Fruit fly (Drosophila melanogaster) whole organism, embryonic: ENCODE measurements around the gene Alp5.

Experiments
- Bteb2 ChIP-seq: fragments of 200-800 bp; sonication (Bioruptor generic); optimal IDR thresholded peaks from 2 replicates; lab custom pipeline; 2016; ENCODE audit warnings: missing biosample characterization, missing genetic modification characterization
- CG10321 ChIP-seq: fragments of 200-800 bp; sonication (Bioruptor generic); IDR thresholded peaks from 2 replicates; pipeline ENCODE4 v1.3.6; 2022; ENCODE audit warnings: missing biosample characterization, missing genetic modification characterization
- CG10366 ChIP-seq: fragments of 200-800 bp; sonication (Bioruptor generic); IDR thresholded peaks from 2 replicates; pipeline ENCODE4 v1.3.6; 2022; ENCODE audit warnings: missing biosample characterization, missing genetic modification characterization
- CG10431 ChIP-seq: fragments of 200-800 bp; sonication (Bioruptor generic); optimal IDR thresholded peaks from 3 replicates; lab custom pipeline; 2018; ENCODE audit warnings: missing biosample characterization, mild to moderate bottlenecking, missing genetic modification characterization
- CG10543 ChIP-seq: fragments of 200-800 bp; sonication (Bioruptor generic); optimal IDR thresholded peaks from 3 replicates; lab custom pipeline; 2017; ENCODE audit warnings: missing biosample characterization, mild to moderate bottlenecking, missing genetic modification characterization, moderate library complexity
- CG12071 ChIP-seq: fragments of 200-800 bp; sonication (Bioruptor generic); optimal IDR thresholded peaks from 3 replicates; lab custom pipeline; 2018; ENCODE audit warnings: missing biosample characterization, mild to moderate bottlenecking, missing genetic modification characterization
- CG12219 ChIP-seq: fragments of 200-800 bp; sonication (Bioruptor generic); optimal IDR thresholded peaks from 3 replicates; lab custom pipeline; 2018; ENCODE audit warnings: missing biosample characterization, mild to moderate bottlenecking, missing genetic modification characterization
- CG1233 ChIP-seq: fragments of 200-800 bp; sonication (Bioruptor generic); optimal IDR thresholded peaks from 4 replicates; lab custom pipeline; 2018; ENCODE audit warnings: missing biosample characterization, mild to moderate bottlenecking, missing genetic modification characterization
- CG1529 ChIP-seq: fragments of 200-800 bp; sonication (Bioruptor generic); optimal IDR thresholded peaks from 3 replicates; lab custom pipeline; 2018; ENCODE audit warnings: missing biosample characterization, missing genetic modification characterization
- CG1603 ChIP-seq: fragments of 200-800 bp; sonication (Bioruptor generic); optimal IDR thresholded peaks from 2 replicates; lab custom pipeline; 2019; ENCODE audit warnings: missing biosample characterization, mild to moderate bottlenecking, missing genetic modification characterization, moderate library complexity
- CG1647 ChIP-seq: fragments of 200-800 bp; sonication (Bioruptor generic); optimal IDR thresholded peaks from 3 replicates; lab custom pipeline; 2016; ENCODE audit warnings: missing biosample characterization, missing genetic modification characterization
- CG1832 ChIP-seq: fragments of 200-800 bp; sonication (Bioruptor generic); optimal IDR thresholded peaks from 2 replicates; lab custom pipeline; 2017; ENCODE audit warnings: missing biosample characterization, mild to moderate bottlenecking, missing genetic modification characterization, inconsistent platforms
- CG18476 ChIP-seq: fragments of 200-800 bp; sonication (Bioruptor generic); optimal IDR thresholded peaks from 2 replicates; lab custom pipeline; 2016; ENCODE audit warnings: missing biosample characterization, mild to moderate bottlenecking, missing genetic modification characterization
- CG18764 ChIP-seq: fragments of 200-800 bp; sonication (Bioruptor generic); optimal IDR thresholded peaks from 3 replicates; lab custom pipeline; 2016; ENCODE audit warnings: missing biosample characterization, missing genetic modification characterization
- CG2120 ChIP-seq: fragments of 200-800 bp; sonication (Bioruptor generic); optimal IDR thresholded peaks from 3 replicates; lab custom pipeline; 2016; ENCODE audit warnings: missing biosample characterization, missing genetic modification characterization
- CG31224 ChIP-seq: fragments of 200-800 bp; sonication (Bioruptor generic); IDR thresholded peaks from 2 replicates; pipeline ENCODE4 v1.3.6; 2022; ENCODE audit warnings: missing biosample characterization, missing genetic modification characterization
- CG32772 ChIP-seq: fragments of 200-800 bp; sonication (Bioruptor generic); IDR thresholded peaks from 2 replicates; pipeline ENCODE4 v1.3.6; 2022; ENCODE audit warnings: missing biosample characterization, missing genetic modification characterization
- CG3726 ChIP-seq: fragments of 200-800 bp; sonication (Bioruptor generic); IDR thresholded peaks from 3 replicates; pipeline ENCODE4, ENCODE4 v1.3.6; 2022; ENCODE audit warnings: missing biosample characterization, missing genetic modification characterization
- CG4282 ChIP-seq: fragments of 200-800 bp; sonication (Bioruptor generic); optimal IDR thresholded peaks from 2 replicates; lab custom pipeline; 2016; ENCODE audit warnings: missing biosample characterization, missing genetic modification characterization
- CG4707 ChIP-seq: fragments of 200-800 bp; sonication (Bioruptor generic); optimal IDR thresholded peaks from 2 replicates; lab custom pipeline; 2018; ENCODE audit warnings: missing biosample characterization, mild to moderate bottlenecking, missing genetic modification characterization, moderate library complexity
- CG4730 ChIP-seq: fragments of 200-800 bp; sonication (Bioruptor generic); IDR thresholded peaks from 2 replicates; pipeline ENCODE4 v1.3.6; 2022; ENCODE audit warnings: missing biosample characterization, missing genetic modification characterization
- CG4854 ChIP-seq: fragments of 200-800 bp; sonication (Bioruptor generic); optimal IDR thresholded peaks from 2 replicates; lab custom pipeline; 2016; ENCODE audit warnings: missing biosample characterization, missing genetic modification characterization, inconsistent platforms
- CG6175 ChIP-seq: fragments of 200-800 bp; sonication (Bioruptor generic); IDR thresholded peaks from 3 replicates; pipeline ENCODE4 v1.3.6; 2022; ENCODE audit warnings: missing biosample characterization, missing genetic modification characterization
- CG7372 ChIP-seq: fragments of 200-800 bp; sonication (Bioruptor generic); IDR thresholded peaks from 2 replicates; pipeline ENCODE4 v1.3.6; 2022; ENCODE audit warnings: missing biosample characterization, missing genetic modification characterization
- CG8089 ChIP-seq: fragments of 200-800 bp; sonication (Bioruptor generic); optimal IDR thresholded peaks from 3 replicates; lab custom pipeline; 2016; ENCODE audit warnings: missing biosample characterization, missing genetic modification characterization
- CG9932 ChIP-seq: fragments of 200-800 bp; sonication (Bioruptor generic); IDR thresholded peaks from 2 replicates; pipeline ENCODE4 v1.3.6; 2022; ENCODE audit warnings: missing biosample characterization, missing genetic modification characterization
- D19A ChIP-seq: fragments of 200-800 bp; optimal IDR thresholded peaks from 3 replicates; lab custom pipeline; 2019; ENCODE audit warnings: missing biosample characterization, mild to moderate bottlenecking, missing genetic modification characterization, moderate library complexity
- Drgx ChIP-seq: fragments of 200-800 bp; sonication (Bioruptor generic); IDR thresholded peaks from 2 replicates; pipeline ENCODE4 v1.3.6; 2022; ENCODE audit warnings: missing biosample characterization, missing genetic modification characterization
- Hmr ChIP-seq: fragments of 200-800 bp; sonication (Bioruptor generic); optimal IDR thresholded peaks from 3 replicates; lab custom pipeline; 2017; ENCODE audit warnings: mild to moderate bottlenecking, missing biosample characterization, missing genetic modification reagents, missing genetic modification characterization
- Hmx ChIP-seq: fragments of 200-800 bp; sonication (Bioruptor generic); optimal IDR thresholded peaks from 2 replicates; lab custom pipeline; 2016; ENCODE audit warnings: missing biosample characterization, missing genetic modification characterization
- Mes4 ChIP-seq: fragments of 200-800 bp; sonication (Bioruptor generic); optimal IDR thresholded peaks from 2 replicates; lab custom pipeline; 2016; ENCODE audit warnings: missing biosample characterization, missing genetic modification characterization
- Myb ChIP-seq: fragments of 200-800 bp; sonication (Bioruptor generic); optimal IDR thresholded peaks from 2 replicates; lab custom pipeline; 2016; ENCODE audit warnings: missing biosample characterization, missing genetic modification characterization
- Nf-YB ChIP-seq: fragments of 200-800 bp; sonication (Bioruptor generic); optimal IDR thresholded peaks from 3 replicates; lab custom pipeline; 2019; ENCODE audit warnings: missing biosample characterization, mild to moderate bottlenecking, missing genetic modification characterization, moderate library complexity
- Spps ChIP-seq: fragments of 200-800 bp; sonication (Bioruptor generic); optimal IDR thresholded peaks from 2 replicates; lab custom pipeline; 2018; ENCODE audit warnings: missing biosample characterization, mild to moderate bottlenecking, missing genetic modification characterization
- Sry-β ChIP-seq: fragments of 200-800 bp; sonication (Bioruptor generic); optimal IDR thresholded peaks from 2 replicates; lab custom pipeline; 2018; ENCODE audit warnings: missing biosample characterization, mild to moderate bottlenecking, missing genetic modification characterization, moderate library complexity
- Tbp ChIP-seq: fragments of >200 bp; optimal IDR thresholded peaks from 2 replicates; lab custom pipeline; 2018; ENCODE audit warnings: missing biosample characterization, missing genetic modification characterization
- ato ChIP-seq: fragments of 200-800 bp; sonication (Bioruptor generic); IDR thresholded peaks from 2 replicates; pipeline ENCODE4 v1.3.6; 2022; ENCODE audit warnings: missing biosample characterization, missing genetic modification characterization; ENCODE audit not compliant: partially characterized antibody
- bab2 ChIP-seq: fragments of 200-800 bp; sonication (Bioruptor generic); optimal IDR thresholded peaks from 2 replicates; lab custom pipeline; 2016; ENCODE audit warnings: missing biosample characterization, missing genetic modification characterization
- cad ChIP-seq: fragments of >200 bp; optimal IDR thresholded peaks from 2 replicates; lab custom pipeline; 2017; ENCODE audit warnings: missing biosample characterization, missing genetic modification characterization
- corto ChIP-seq: fragments of 200-800 bp; sonication (Bioruptor generic); optimal IDR thresholded peaks from 2 replicates; lab custom pipeline; 2016; ENCODE audit warnings: missing biosample characterization, mild to moderate bottlenecking, missing genetic modification characterization, moderate library complexity
- danr ChIP-seq: fragments of 200-800 bp; sonication (Bioruptor generic); IDR thresholded peaks from 2 replicates; pipeline ENCODE4 v1.3.6; 2022; ENCODE audit warnings: missing biosample characterization, missing genetic modification characterization
- hbn ChIP-seq: fragments of 200-800 bp; sonication (Bioruptor generic); IDR thresholded peaks from 2 replicates; pipeline ENCODE4 v1.3.6; 2022; ENCODE audit warnings: missing biosample characterization, missing genetic modification characterization; ENCODE audit not compliant: partially characterized antibody
- inv ChIP-seq: fragments of 200-800 bp; sonication (Bioruptor generic); IDR thresholded peaks from 2 replicates; pipeline ENCODE4 v1.3.6; 2022; ENCODE audit warnings: missing biosample characterization, missing genetic modification characterization; ENCODE audit not compliant: partially characterized antibody
- lola ChIP-seq, 3 experiments: fragments of >200 bp in 2 of 3; fragments of 200-800 bp in 1 of 3; sonication (Bioruptor generic) in 1 of 3; optimal IDR thresholded peaks; 2 replicates each; lab custom pipeline; 2017 to 2019; ENCODE audit warnings: missing biosample characterization in 3 of 3, missing genetic modification characterization in 3 of 3, mild to moderate bottlenecking in 1 of 3, moderate library complexity in 1 of 3
- nerfin-2 ChIP-seq: fragments of 200-800 bp; sonication (Bioruptor generic); IDR thresholded peaks from 2 replicates; pipeline ENCODE4 v1.3.6; 2022; ENCODE audit warnings: missing biosample characterization, missing genetic modification characterization; ENCODE audit not compliant: partially characterized antibody
- sc ChIP-seq, 3 experiments: fragments of >200 bp in 2 of 3; fragments of 200-800 bp in 1 of 3; sonication (Bioruptor generic) in 1 of 3; optimal IDR thresholded peaks; 2 replicates in 2 of 3; 3 replicates in 1 of 3; lab custom pipeline; 2017; ENCODE audit warnings: mild to moderate bottlenecking in 1 of 3, missing biosample characterization in 1 of 3, missing genetic modification characterization in 1 of 3, missing genetic modification reagents in 1 of 3
- seq ChIP-seq: fragments of 200-800 bp; sonication (Bioruptor generic); IDR thresholded peaks from 2 replicates; pipeline ENCODE4 v1.3.6; 2022; ENCODE audit warnings: missing biosample characterization, missing genetic modification characterization
- sima ChIP-seq: fragments of 200-800 bp; sonication (Bioruptor generic); optimal IDR thresholded peaks from 2 replicates; lab custom pipeline; 2016; ENCODE audit warnings: missing biosample characterization, missing genetic modification characterization
- sqz ChIP-seq: fragments of 200-800 bp; sonication (Bioruptor generic); optimal IDR thresholded peaks from 3 replicates; lab custom pipeline; 2018; ENCODE audit warnings: missing biosample characterization, mild to moderate bottlenecking, missing genetic modification characterization
- trem ChIP-seq: fragments of 200-800 bp; optimal IDR thresholded peaks from 3 replicates; lab custom pipeline; 2019; ENCODE audit warnings: missing biosample characterization, mild to moderate bottlenecking, missing genetic modification characterization, moderate library complexity

Alp5 gene

DNA sequence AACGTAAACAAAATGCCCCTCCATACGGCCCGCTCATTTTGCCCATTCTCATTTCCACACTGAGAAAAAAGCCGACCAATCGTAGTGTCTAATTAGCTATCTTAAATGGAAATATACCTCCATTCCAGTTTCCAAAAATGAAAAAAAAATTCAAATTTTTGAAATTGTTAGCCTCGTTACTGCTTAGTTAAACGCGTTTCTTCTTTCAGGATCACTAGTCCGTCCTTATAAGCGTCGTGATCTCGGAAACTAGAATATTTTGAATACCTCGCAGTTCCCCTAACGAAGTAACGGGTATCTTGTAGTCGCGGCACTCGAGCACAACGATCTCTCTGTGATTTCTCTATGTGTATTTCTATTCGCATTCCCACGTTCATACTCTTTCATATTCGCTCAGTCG lies 17.1 kb downstream of the Alp5 start (continued):
- TF ChIP-seq nerfin-2 (GFP tag; lab: Robert Waterston, UW) (no peak), CG18476 (GFP tag; lab: Kevin White, UChicago) (peak; percentile 17), cad (GFP tag; lab: Kevin White, UChicago) (no peak), CG18764 (GFP tag; lab: Kevin White, UChicago) (no peak), CG10366 (no peak; the same call in 1 of the 2 replicates), CG1603 (tag; lab: Kevin White, UChicago) (no peak), CG4730 (GFP tag; lab: Robert Waterston, UW) (no peak), Mes4 (GFP tag; lab: Kevin White, UChicago) (no peak), CG4707 (GFP tag; lab: Kevin White, UChicago) (no peak), seq (GFP tag; lab: Robert Waterston, UW) (0 out of 2 replicates have a peak, but pooled peaks have one; percentile 36), danr (GFP tag; lab: Robert Waterston, UW) (0 out of 2 replicates have a peak, but pooled peaks have one; percentile 24), CG4854 (GFP tag; lab: Kevin White, UChicago) (peak; percentile 23), corto (GFP tag; lab: Kevin White, UChicago) (no peak), Drgx (GFP tag; lab: Robert Waterston, UW) (no peak; the same call in 1 of the 2 replicates), CG1832 (GFP tag; lab: Kevin White, UChicago) (no peak), Hmx (GFP tag; lab: Kevin White, UChicago) (no peak), CG12219 (peak; percentile 13), Tbp (no peak), Hmr (peak; percentile 56), CG8089 (GFP tag; lab: Kevin White, UChicago) (no peak), CG3726 (0 out of 3 replicates have a peak, but pooled peaks have one; percentile 18), CG2120 (peak; percentile 73), sqz (GFP tag; lab: Kevin White, UChicago) (no peak), CG1529 (GFP tag; lab: Kevin White, UChicago) (no peak), trem (tag; lab: Kevin White, UChicago) (no peak), CG9932 (GFP tag; lab: Robert Waterston, UW) (peak; percentile 62), Sry-β (no peak), bab2 (GFP tag; lab: Kevin White, UChicago) (peak; percentile 69), CG7372 (GFP tag; lab: Robert Waterston, UW) (peak; percentile 25; the same call in 1 of the 2 replicates), lola (GFP tag; optimal IDR thresholded peaks at IDR 0.05; lab: Kevin White, UChicago) (no peak), sc (optimal IDR thresholded peaks at IDR 0.05; lab: Kevin White, UChicago) (no peak), sc (GFP tag; optimal IDR thresholded peaks at IDR 0.05; lab: Kevin White, UChicago) (peak; percentile 11), CG1233 (GFP tag; lab: Kevin White, UChicago) (no peak), sima (GFP tag; lab: Kevin White, UChicago) (no peak), CG10543 (GFP tag; lab: Kevin White, UChicago) (peak; percentile 22), Bteb2 (GFP tag; lab: Kevin White, UChicago) (peak; percentile 37), inv (GFP tag; lab: Robert Waterston, UW) (no peak), D19A (peak; percentile 40), CG12071 (no peak), Spps (tag; lab: Kevin White, UChicago) (no peak), CG4282 (GFP tag; lab: Kevin White, UChicago) (no peak), CG32772 (peak; percentile 37; the same call in 1 of the 2 replicates), ato (no peak), CG10431 (GFP tag; lab: Kevin White, UChicago) (no peak), hbn (GFP tag; lab: Robert Waterston, UW) (no peak), CG6175 (GFP tag; lab: Robert Waterston, UW) (peak; percentile 18; the same call in 1 of the 3 replicates), Nf-YB (GFP tag; lab: Kevin White, UChicago) (peak; percentile 18), CG31224 (GFP tag; lab: Robert Waterston, UW) (peak; percentile 53; the same call in 1 of the 2 replicates), Myb (GFP tag; lab: Kevin White, UChicago) (peak; percentile 28), CG10321 (GFP tag; lab: Robert Waterston, UW) (no peak), CG1647 (GFP tag; lab: Kevin White, UChicago) (peak; percentile 20)
